Worm (Caenorhabditis elegans): ENCODE results near the gene F08G2.7.
"Not testable (repeated sequence)": the region's sequence is repeated elsewhere in the genome, so short reads cannot be mapped to it uniquely, and the experiment has no call there.

- TF ChIP-seq fax-1 (tag; optimal IDR thresholded peaks at IDR 0.05); sox-4 (tag; optimal IDR thresholded peaks at IDR 0.05); C38D4.7 (GFP tag; optimal IDR thresholded peaks at IDR 0.05); nhr-11 (tag; optimal IDR thresholded peaks at IDR 0.05); ceh-6 (GFP tag; optimal IDR thresholded peaks at IDR 0.05); ets-4 (tag; optimal IDR thresholded peaks at IDR 0.05); unc-42 (tag; optimal IDR thresholded peaks at IDR 0.05): not testable (repeated sequence)
- TF ChIP-seq ama-1 (optimal IDR thresholded peaks at IDR 0.05), result peak; percentile 66
Measured at ce11 chrII:13817474-13817873, 23.5 kb downstream of the F08G2.7 start.

Measured in whole organism, late embryonic.